Worm (Caenorhabditis elegans) whole organism, early embryonic: ENCODE results near the gene M57.1.

Experiments used
- F13C5.2 ChIP-seq: sonication (generic microtip); optimal IDR thresholded peaks from 2 replicates; lab custom pipeline; 2017; ENCODE audit warnings: mild to moderate bottlenecking, missing genetic modification characterization, inconsistent platforms, missing compliant biosample characterization
- ama-1 ChIP-seq: fragments of 150-350 bp; optimal IDR thresholded peaks from 2 replicates; lab custom pipeline; 2014
- ceh-36 ChIP-seq: sonication (generic microtip); optimal IDR thresholded peaks from 2 replicates; lab custom pipeline; 2016; ENCODE audit warnings: missing genetic modification characterization, inconsistent platforms, missing compliant biosample characterization
- ets-7 ChIP-seq: sonication (generic microtip); optimal IDR thresholded peaks from 2 replicates; lab custom pipeline; 2016; ENCODE audit warnings: missing genotype, missing genetic modification characterization, missing compliant biosample characterization
- flt-1 ChIP-seq: fragments of 200-800 bp; sonication (Bioruptor generic); IDR thresholded peaks from 2 replicates; pipeline ENCODE4 v1.3.6; 2022; ENCODE audit warnings: missing genetic modification characterization, missing compliant biosample characterization
- hmbx-1 ChIP-seq: sonication (generic microtip); optimal IDR thresholded peaks from 2 replicates; lab custom pipeline; 2016; ENCODE audit warnings: mild to moderate bottlenecking, missing genetic modification characterization, missing compliant biosample characterization
- hmg-4 ChIP-seq: fragments of 200-800 bp; sonication (Bioruptor generic); optimal IDR thresholded peaks from 2 replicates; lab custom pipeline; 2018; ENCODE audit warnings: mild to moderate bottlenecking, missing genetic modification characterization, missing compliant biosample characterization
- hnd-1 ChIP-seq: sonication (generic microtip); optimal IDR thresholded peaks from 2 replicates; lab custom pipeline; 2016; ENCODE audit warnings: missing genetic modification characterization, missing compliant biosample characterization
- pes-1 ChIP-seq: fragments of 200-800 bp; sonication (Bioruptor generic); IDR thresholded peaks from 2 replicates; pipeline ENCODE4 v1.3.6; 2022; ENCODE audit warnings: missing genetic modification reagents, missing genetic modification characterization, missing compliant biosample characterization
- tbx-11 ChIP-seq: fragments of 200-800 bp; sonication (Bioruptor generic); IDR thresholded peaks from 2 replicates; pipeline ENCODE4 v1.3.6; 2022; ENCODE audit warnings: missing genetic modification characterization, missing compliant biosample characterization

- TF ChIP-seq flt-1 (GFP tag; lab: Robert Waterston, UW) = no peak
- TF ChIP-seq ama-1 (lab: Kevin White, UChicago) = no peak
- no peak for TF ChIP-seq pes-1
- no peak for TF ChIP-seq hnd-1 (tag; lab: Kevin White, UChicago)
- no peak for TF ChIP-seq hmbx-1 (tag; lab: Kevin White, UChicago)
- no peak for TF ChIP-seq tbx-11 (GFP tag; lab: Robert Waterston, UW)
- TF ChIP-seq ceh-36 (tag; lab: Kevin White, UChicago) = no peak
- TF ChIP-seq F13C5.2 (tag; lab: Kevin White, UChicago) = no peak
- TF ChIP-seq ets-7 (tag; lab: Kevin White, UChicago) = no peak
- TF ChIP-seq hmg-4 = peak; percentile 65
Measured at ce11 chrIV:3515412-3516046, 16.7 kb upstream of the M57.1 start.
